Worm (Caenorhabditis elegans) whole organism, L1 larva: ENCODE data around the gene C49C3.6.

Experiments used
- C04F5.9 ChIP-seq: sonication (generic microtip); optimal IDR thresholded peaks from 2 replicates; lab custom pipeline; 2016; ENCODE audit warnings: missing genetic modification characterization, missing compliant biosample characterization
- C34B4.2 ChIP-seq: sonication (generic microtip); optimal IDR thresholded peaks from 2 replicates; lab custom pipeline; 2017; ENCODE audit warnings: mild to moderate bottlenecking, missing genetic modification characterization, missing compliant biosample characterization
- alr-1 ChIP-seq: fragments of 200-800 bp; sonication (Bioruptor generic); optimal IDR thresholded peaks from 2 replicates; lab custom pipeline; 2018; ENCODE audit warnings: borderline replicate concordance, mild to moderate bottlenecking, missing genetic modification characterization, missing compliant biosample characterization
- aly-2 ChIP-seq: fragments of 150-350 bp; optimal IDR thresholded peaks from 2 replicates; lab custom pipeline; 2014; ENCODE audit warnings: missing biosample characterization, missing genetic modification characterization
- blmp-1 ChIP-seq: fragments of 150-350 bp; optimal IDR thresholded peaks from 2 replicates; lab custom pipeline; 2014; ENCODE audit warnings: missing biosample characterization, missing genetic modification characterization
- ceh-8 ChIP-seq: fragments of 200-800 bp; sonication (Bioruptor generic); optimal IDR thresholded peaks from 2 replicates; lab custom pipeline; 2018; ENCODE audit warnings: mild to moderate bottlenecking, missing genetic modification characterization, moderate library complexity, missing compliant biosample characterization
- ceh-88 ChIP-seq: fragments of 200-800 bp; sonication (Bioruptor generic); IDR thresholded peaks from 2 replicates; pipeline ENCODE4 v1.3.6; 2022; ENCODE audit warnings: missing genetic modification characterization, missing compliant biosample characterization
- dpl-1 ChIP-seq, 3 experiments: fragments of 150-350 bp in 2 of 3; sonication (generic microtip) in 1 of 3; optimal IDR thresholded peaks; 2 replicates each; lab custom pipeline; 2014 to 2017; ENCODE audit warnings: missing biosample characterization in 3 of 3, missing genetic modification characterization in 3 of 3, missing genetic modification reagents in 3 of 3
- efl-1 ChIP-seq, 4 experiments: fragments of 150-350 bp; optimal IDR thresholded peaks in 3 of 4; peaks in 1 of 4; 1 replicate in 1 of 4; 2 replicates in 3 of 4; lab custom pipeline; 2014; ENCODE audit warnings: missing biosample characterization in 2 of 4, missing genetic modification characterization in 2 of 4, missing genetic modification reagents in 2 of 4
- egl-13 ChIP-seq: sonication (generic microtip); optimal IDR thresholded peaks from 2 replicates; lab custom pipeline; 2016; ENCODE audit warnings: missing genotype, missing genetic modification reagents, missing genetic modification characterization, missing compliant biosample characterization
- elt-2 ChIP-seq: sonication (generic microtip); optimal IDR thresholded peaks from 2 replicates; lab custom pipeline; 2016; ENCODE audit warnings: missing genetic modification characterization, mild to moderate bottlenecking, inconsistent platforms, missing compliant biosample characterization, missing genetic modification reagents
- ets-5 ChIP-seq: fragments of 200-800 bp; sonication (Bioruptor generic); IDR thresholded peaks from 2 replicates; pipeline ENCODE4 v1.3.6; 2022; ENCODE audit warnings: missing genetic modification characterization, missing compliant biosample characterization
- fkh-10 ChIP-seq: sonication (generic microtip); optimal IDR thresholded peaks from 2 replicates; lab custom pipeline; 2017; ENCODE audit warnings: missing biosample characterization, missing genetic modification reagents, missing genetic modification characterization
- fkh-8 ChIP-seq: sonication (generic microtip); optimal IDR thresholded peaks from 2 replicates; lab custom pipeline; 2016; ENCODE audit warnings: mild to moderate bottlenecking, missing genetic modification characterization, missing compliant biosample characterization
- hpl-2 ChIP-seq: fragments of 150-350 bp; optimal IDR thresholded peaks from 2 replicates; lab custom pipeline; 2014; ENCODE audit warnings: missing biosample characterization, missing genetic modification reagents, missing genetic modification characterization
- jun-1 ChIP-seq: fragments of 150-350 bp; optimal IDR thresholded peaks from 2 replicates; lab custom pipeline; 2014; ENCODE audit warnings: missing biosample characterization, missing genetic modification reagents, missing genetic modification characterization
- lin-14 ChIP-seq: fragments of 200-800 bp; sonication (Bioruptor generic); optimal IDR thresholded peaks from 2 replicates; lab custom pipeline; 2018; ENCODE audit warnings: mild to moderate bottlenecking, missing genetic modification characterization, moderate library complexity, missing compliant biosample characterization
- lin-15B ChIP-seq: fragments of 150-350 bp; sonication (generic microtip); optimal IDR thresholded peaks from 3 replicates; lab custom pipeline; 2014; ENCODE audit warnings: missing biosample characterization, missing genetic modification characterization
- lin-35 ChIP-seq, 2 experiments: fragments of 150-350 bp; optimal IDR thresholded peaks; 2 replicates each; lab custom pipeline; 2014; ENCODE audit warnings: missing biosample characterization in 2 of 2, missing genetic modification characterization in 2 of 2, missing genetic modification reagents in 2 of 2
- lir-3 ChIP-seq: sonication (generic microtip); optimal IDR thresholded peaks from 2 replicates; lab custom pipeline; 2016; ENCODE audit warnings: mild to moderate bottlenecking, missing genetic modification characterization, moderate library complexity, missing compliant biosample characterization; ENCODE audit not compliant: poor library complexity
- lsy-2 ChIP-seq, 2 experiments: fragments of 150-350 bp; optimal IDR thresholded peaks; 2 replicates each; lab custom pipeline; 2014; ENCODE audit warnings: missing biosample characterization in 2 of 2, missing genetic modification characterization in 2 of 2
- mep-1 ChIP-seq: fragments of 150-350 bp; optimal IDR thresholded peaks from 2 replicates; lab custom pipeline; 2014; ENCODE audit warnings: missing biosample characterization, missing genetic modification characterization
- nhr-11 ChIP-seq: fragments of 150-350 bp; optimal IDR thresholded peaks from 2 replicates; lab custom pipeline; 2014; ENCODE audit warnings: missing biosample characterization, missing genetic modification characterization
- nhr-237 ChIP-seq: fragments of 150-350 bp; optimal IDR thresholded peaks from 2 replicates; lab custom pipeline; 2014; ENCODE audit warnings: missing biosample characterization, missing genetic modification characterization
- nhr-71 ChIP-seq: sonication (generic microtip); optimal IDR thresholded peaks from 2 replicates; lab custom pipeline; 2016; ENCODE audit warnings: mild to moderate bottlenecking, missing genetic modification characterization, moderate library complexity, missing compliant biosample characterization
- nhr-76 ChIP-seq: sonication (generic microtip); optimal IDR thresholded peaks from 2 replicates; lab custom pipeline; 2017; ENCODE audit warnings: missing biosample characterization, missing genetic modification characterization
- nhr-77 ChIP-seq: fragments of 150-350 bp; optimal IDR thresholded peaks from 2 replicates; lab custom pipeline; 2014; ENCODE audit warnings: missing biosample characterization, missing genetic modification characterization
- nhr-84 ChIP-seq: sonication (generic microtip); optimal IDR thresholded peaks from 2 replicates; lab custom pipeline; 2017; ENCODE audit warnings: missing biosample characterization, missing genetic modification characterization
- pax-3 ChIP-seq: fragments of 200-800 bp; sonication (Bioruptor generic); optimal IDR thresholded peaks from 2 replicates; lab custom pipeline; 2018; ENCODE audit warnings: mild to moderate bottlenecking, missing genetic modification characterization, moderate library complexity, missing compliant biosample characterization
- pqm-1 ChIP-seq: sonication (generic microtip); optimal IDR thresholded peaks from 3 replicates; lab custom pipeline; 2017; ENCODE audit warnings: missing biosample characterization, missing genetic modification characterization
- skn-1 ChIP-seq: fragments of 150-350 bp; optimal IDR thresholded peaks from 2 replicates; lab custom pipeline; 2014; ENCODE audit warnings: missing biosample characterization, missing genetic modification characterization
- snpc-4 ChIP-seq: fragments of 150-350 bp; optimal IDR thresholded peaks from 2 replicates; lab custom pipeline; 2014; ENCODE audit warnings: missing biosample characterization, missing genetic modification characterization
- snu-23 ChIP-seq: sonication (generic microtip); optimal IDR thresholded peaks from 2 replicates; lab custom pipeline; 2016; ENCODE audit warnings: missing genetic modification characterization, missing compliant biosample characterization
- sup-37 ChIP-seq: fragments of 200-800 bp; sonication (Bioruptor generic); optimal IDR thresholded peaks from 2 replicates; lab custom pipeline; 2018; ENCODE audit warnings: mild to moderate bottlenecking, missing genetic modification characterization, missing compliant biosample characterization
- tlp-1 ChIP-seq: fragments of 150-350 bp; optimal IDR thresholded peaks from 2 replicates; lab custom pipeline; 2014; ENCODE audit warnings: missing biosample characterization, missing genetic modification characterization
- unc-130 ChIP-seq: fragments of 150-350 bp; optimal IDR thresholded peaks from 2 replicates; lab custom pipeline; 2017; ENCODE audit warnings: missing biosample characterization, missing genetic modification characterization, inconsistent platforms
- unc-62 ChIP-seq: fragments of 150-350 bp; optimal IDR thresholded peaks from 2 replicates; lab custom pipeline; 2014; ENCODE audit warnings: missing biosample characterization, missing genetic modification reagents, missing genetic modification characterization
- unc-86 ChIP-seq: sonication (generic microtip); optimal IDR thresholded peaks from 2 replicates; lab custom pipeline; 2016; ENCODE audit warnings: missing genetic modification characterization, missing compliant biosample characterization
- vab-15 ChIP-seq: sonication (generic microtip); optimal IDR thresholded peaks from 2 replicates; lab custom pipeline; 2017; ENCODE audit warnings: missing genotype, mild to moderate bottlenecking, missing genetic modification characterization, missing compliant biosample characterization
- ztf-4 ChIP-seq: fragments of 150-350 bp; optimal IDR thresholded peaks from 2 replicates; lab custom pipeline; 2014; ENCODE audit warnings: missing biosample characterization, missing genetic modification characterization

C49C3.6 gene

DNA sequence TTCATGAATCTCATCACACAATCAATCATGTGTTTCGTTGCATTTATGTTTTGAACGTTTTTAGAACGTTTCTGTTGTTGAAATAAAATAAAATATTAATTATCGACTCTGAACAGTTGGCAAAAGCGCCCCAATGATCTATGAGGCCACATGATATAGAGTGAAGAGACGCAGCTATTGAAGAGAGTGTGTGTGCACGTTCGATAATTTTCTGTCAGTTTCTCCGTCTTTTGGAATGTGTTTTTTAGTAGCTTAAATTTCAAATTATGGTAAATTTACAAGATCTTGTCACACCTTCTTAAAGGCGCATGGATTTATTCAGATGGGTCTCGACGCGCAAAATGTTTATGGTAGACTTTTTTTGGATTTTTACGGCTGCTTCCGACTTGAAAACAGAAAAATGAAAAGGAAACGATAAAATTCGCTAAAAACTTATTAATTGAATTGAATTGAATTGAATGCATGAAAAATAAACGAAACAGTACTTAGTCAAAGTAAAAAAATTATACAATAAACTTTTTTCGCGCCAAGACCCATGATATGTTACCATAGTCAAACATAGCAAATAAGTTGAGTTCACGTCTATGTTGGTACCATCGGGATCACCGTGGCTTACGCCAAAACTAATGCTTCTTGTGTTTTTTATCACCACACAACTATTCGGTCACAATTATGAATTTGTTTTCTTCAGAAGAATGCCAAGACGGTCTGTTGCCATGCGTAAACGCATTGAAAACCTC lies 2.4 kb downstream of the C49C3.6 start, which contains the start of gene C49C3.15 (continued):
- TF ChIP-seq ceh-88 (GFP tag; lab: Robert Waterston, UW) = no peak
- no peak for TF ChIP-seq nhr-76 (tag; lab: Kevin White, UChicago)
- TF ChIP-seq C04F5.9 = no peak
- TF ChIP-seq elt-2 = no peak
- no peak for TF ChIP-seq unc-130 (tag; lab: Kevin White, UChicago)
- no peak for TF ChIP-seq pax-3 (tag; lab: Kevin White, UChicago)
- no peak for TF ChIP-seq skn-1
- TF ChIP-seq unc-86 (tag; lab: Kevin White, UChicago) = no peak
- TF ChIP-seq blmp-1 (tag; lab: Kevin White, UChicago) = no peak
- no peak for TF ChIP-seq ztf-4 (tag; lab: Kevin White, UChicago)
- peak; percentile 16 for TF ChIP-seq nhr-71
- TF ChIP-seq nhr-237 = no peak
- TF ChIP-seq nhr-11 (tag; lab: Kevin White, UChicago) = no peak
- no peak for TF ChIP-seq aly-2 (tag; lab: Kevin White, UChicago)
- peak; percentile 30 for TF ChIP-seq snu-23 (GFP tag; lab: Kevin White, UChicago)
- no peak for TF ChIP-seq nhr-77 (tag; lab: Kevin White, UChicago)
- no peak for TF ChIP-seq snpc-4 (tag; lab: Kevin White, UChicago)
- no peak for TF ChIP-seq hpl-2 (GFP tag; lab: Kevin White, UChicago)
- TF ChIP-seq C34B4.2 = no peak
- TF ChIP-seq efl-1 (optimal IDR thresholded peaks at IDR 0.05; lab: Kevin White, UChicago) = peak; percentile 15 to 42
- TF ChIP-seq efl-1 (GFP tag; optimal IDR thresholded peaks at IDR 0.05 in 1 of 2; lab: Kevin White, UChicago) = peak; percentile 12 to 86
- no peak for TF ChIP-seq alr-1 (tag; lab: Kevin White, UChicago)
- peak in 1 of 2 experiments; percentile 47 for TF ChIP-seq lsy-2 (tag; optimal IDR thresholded peaks at IDR 0.05; lab: Kevin White, UChicago)
- TF ChIP-seq, all 84 proteins: peak for 10

- no peak for TF ChIP-seq nhr-84 (tag; lab: Kevin White, UChicago)
- TF ChIP-seq lsy-2 (tag; optimal IDR thresholded peaks at IDR 0.05; lab: Kevin White, UChicago) = peak in 1 of 2 experiments; percentile 26
- no peak for TF ChIP-seq egl-13 (tag; lab: Kevin White, UChicago)
- TF ChIP-seq lin-14 (GFP tag; lab: Kevin White, UChicago) = peak; percentile 60
- TF ChIP-seq unc-86 (tag; lab: Kevin White, UChicago) = no peak
- TF ChIP-seq ets-5 (GFP tag; lab: Robert Waterston, UW) = no peak
- TF ChIP-seq C04F5.9 = no peak
- no peak for TF ChIP-seq lin-15B (tag; lab: Kevin White, UChicago)
- TF ChIP-seq mep-1 (tag; lab: Kevin White, UChicago) = peak; percentile 29
- no peak for TF ChIP-seq ceh-8 (GFP tag; lab: Kevin White, UChicago)
- no peak for TF ChIP-seq lin-35 (GFP tag; optimal IDR thresholded peaks at IDR 0.05; lab: Kevin White, UChicago)
- peak in 1 of 3 experiments; percentile 19 for TF ChIP-seq dpl-1 (GFP tag; optimal IDR thresholded peaks at IDR 0.05; lab: Kevin White, UChicago)
- TF ChIP-seq unc-62 (GFP tag; lab: Kevin White, UChicago) = no peak
- TF ChIP-seq nhr-71 = no peak
- TF ChIP-seq fkh-8 = no peak
- no peak for TF ChIP-seq fkh-10 (GFP tag; lab: Kevin White, UChicago)
- TF ChIP-seq nhr-11 (tag; lab: Kevin White, UChicago) = no peak
- TF ChIP-seq sup-37 (GFP tag; lab: Kevin White, UChicago) = no peak
- no peak for TF ChIP-seq efl-1 (optimal IDR thresholded peaks at IDR 0.05; lab: Kevin White, UChicago)
- peak in 1 of 2 experiments; percentile 12 for TF ChIP-seq efl-1 (GFP tag; optimal IDR thresholded peaks at IDR 0.05 in 1 of 2; lab: Kevin White, UChicago)
- peak; percentile 38 for TF ChIP-seq blmp-1 (tag; lab: Kevin White, UChicago)
- TF ChIP-seq, all 84 proteins: peak for 6
Measured at ce11 chrIV:17335031-17335430, 3.7 kb downstream of the C49C3.6 start, which contains the start of gene C49C3.8. Gene C49C3.8 (plus strand): TSS chrIV:17335203.

DNA sequence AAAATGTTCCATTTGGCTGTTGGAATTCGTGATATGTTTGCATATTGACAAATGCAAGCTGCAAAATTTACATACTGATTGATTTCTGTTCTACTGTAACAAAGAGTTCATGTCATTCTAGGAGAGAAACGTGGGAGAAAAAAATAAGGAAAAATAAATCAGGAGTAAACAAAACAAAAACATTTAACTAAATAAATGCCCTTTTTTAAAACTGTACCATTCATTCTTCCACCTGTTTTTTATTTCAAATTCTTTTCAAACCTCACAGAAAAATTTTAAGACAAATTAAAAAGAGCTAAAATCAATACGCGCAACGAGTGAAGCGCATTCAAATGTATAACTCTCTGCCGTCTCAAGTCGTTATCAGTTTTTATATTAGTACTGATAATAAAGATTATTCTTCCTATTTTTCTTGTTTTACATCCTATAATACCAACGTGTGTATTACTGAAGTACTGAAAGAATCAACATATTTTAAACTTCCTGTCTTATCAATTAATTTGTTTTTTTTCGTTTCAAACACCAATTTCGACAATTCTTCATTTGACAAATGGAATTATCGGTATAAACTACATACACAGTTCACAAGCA lies 7.7 kb downstream of the C49C3.6 start, which contains the start of gene C49C3.10:
TSS of gene C49C3.10 (minus strand) at position 51 of the 591 bp plus-strand sequence.
- TF ChIP-seq vab-15 (tag; lab: Kevin White, UChicago) = no peak
- TF ChIP-seq pqm-1 = peak; percentile 23
- TF ChIP-seq jun-1 (tag; lab: Kevin White, UChicago) = peak; percentile 76
- peak; percentile 87 for TF ChIP-seq elt-2
- TF ChIP-seq tlp-1 = peak; percentile 14
- TF ChIP-seq lir-3 (tag; lab: Kevin White, UChicago) = no peak
- no peak for TF ChIP-seq C34B4.2
